Worm (Caenorhabditis elegans) whole organism, midembryonic: ENCODE measurements around the gene nphp-2.

Source experiments
- T22C8.4 ChIP-seq: fragments of 200-800 bp; sonication (Bioruptor generic); IDR thresholded peaks from 2 replicates; pipeline ENCODE4 v1.3.6; 2022; ENCODE audit warnings: missing genetic modification characterization, missing compliant biosample characterization
- cog-1 ChIP-seq: sonication (generic microtip); optimal IDR thresholded peaks from 2 replicates; lab custom pipeline; 2016; ENCODE audit warnings: missing genetic modification characterization, missing compliant biosample characterization
- flt-1 ChIP-seq: fragments of 200-800 bp; sonication (Bioruptor generic); IDR thresholded peaks from 2 replicates; pipeline ENCODE4 v1.3.6; 2022; ENCODE audit warnings: missing genetic modification characterization, missing compliant biosample characterization
- med-1 ChIP-seq: sonication (generic microtip); optimal IDR thresholded peaks from 2 replicates; lab custom pipeline; 2017; ENCODE audit warnings: missing genetic modification characterization, mild to moderate bottlenecking, missing compliant biosample characterization, antibody characterized with exemption, missing genetic modification reagents; ENCODE audit not compliant: insufficient read depth
- ztf-23 ChIP-seq: fragments of 200-800 bp; sonication (Bioruptor generic); IDR thresholded peaks from 2 replicates; pipeline ENCODE4 v1.3.6; 2022; ENCODE audit warnings: missing genetic modification reagents, missing genetic modification characterization, missing compliant biosample characterization
- ztf-29 ChIP-seq: fragments of 200-800 bp; sonication (Bioruptor generic); IDR thresholded peaks from 2 replicates; pipeline ENCODE4 v1.3.6; 2022; ENCODE audit warnings: missing genetic modification reagents, missing genetic modification characterization, missing compliant biosample characterization

ce11 chrV:1907350-1907749 is 11.8 kb downstream of the nphp-2 start, which contains the start of gene Y32G9A.5:
- no peak for TF ChIP-seq cog-1 (tag; lab: Kevin White, UChicago)
- no peak for TF ChIP-seq ztf-23 (GFP tag; lab: Robert Waterston, UW)
- TF ChIP-seq med-1 (GFP tag; lab: Kevin White, UChicago) = no peak
- no peak for TF ChIP-seq T22C8.4 (GFP tag; lab: Robert Waterston, UW)
- TF ChIP-seq ztf-29 (GFP tag; lab: Robert Waterston, UW) = no peak
- no peak for TF ChIP-seq flt-1
